Worm (Caenorhabditis elegans) whole organism, L4/young adult: ENCODE measurements around the gene acr-2.

Experiments used
- W03F9.2 ChIP-seq: fragments of 150-350 bp; optimal IDR thresholded peaks from 2 replicates; lab custom pipeline; 2014; ENCODE audit warnings: missing biosample characterization, missing genetic modification characterization
- dao-5 ChIP-seq: sonication (generic microtip); optimal IDR thresholded peaks from 2 replicates; lab custom pipeline; 2016; ENCODE audit warnings: missing genotype, missing genetic modification characterization, moderate library complexity, missing compliant biosample characterization
- him-1 ChIP-seq: sonication (generic microtip); optimal IDR thresholded peaks from 2 replicates; lab custom pipeline; 2016; ENCODE audit warnings: missing genotype, missing genetic modification reagents, missing genetic modification characterization, missing compliant biosample characterization

- TF ChIP-seq him-1 (tag; lab: Kevin White, UChicago) (no peak), dao-5 (tag; lab: Kevin White, UChicago) (no peak), W03F9.2 (tag; lab: Kevin White, UChicago) (no peak)
Observed at ce11 chrX:6674333-6674919, 27.9 kb upstream of the acr-2 start, which contains the start of gene F38B6.4.
